Worm (Caenorhabditis elegans) whole organism, L2 larva: Measurements from ENCODE around the gene Y62H9A.13.
A peak's percentile ranks its signal among the peaks of the same experiment; 100 is the strongest.

ENCODE experiments used
- C34F6.9 ChIP-seq: fragments of 150-350 bp; optimal IDR thresholded peaks from 2 replicates; lab custom pipeline; 2014; ENCODE audit warnings: missing biosample characterization, missing genetic modification characterization
- F13H6.1 ChIP-seq: sonication (generic microtip); optimal IDR thresholded peaks from 2 replicates; lab custom pipeline; 2016; ENCODE audit warnings: missing genetic modification characterization, missing compliant biosample characterization
- R02D3.7 ChIP-seq: fragments of 150-350 bp; optimal IDR thresholded peaks from 2 replicates; lab custom pipeline; 2014; ENCODE audit warnings: missing biosample characterization, missing genetic modification characterization
- Y55F3AM.14 ChIP-seq: fragments of 200-800 bp; sonication (Bioruptor generic); optimal IDR thresholded peaks from 2 replicates; lab custom pipeline; 2018; ENCODE audit warnings: mild to moderate bottlenecking, missing genetic modification characterization, missing compliant biosample characterization
- ZK546.5 ChIP-seq: sonication (generic microtip); optimal IDR thresholded peaks from 2 replicates; lab custom pipeline; 2017; ENCODE audit warnings: missing biosample characterization, missing genetic modification characterization
- alr-1 ChIP-seq: fragments of 150-350 bp; optimal IDR thresholded peaks from 2 replicates; lab custom pipeline; 2014; ENCODE audit warnings: missing biosample characterization, missing genetic modification characterization
- aly-2 ChIP-seq: fragments of 150-350 bp; optimal IDR thresholded peaks from 2 replicates; lab custom pipeline; 2014; ENCODE audit warnings: missing biosample characterization, missing genetic modification characterization
- ama-1 ChIP-seq: fragments of 150-350 bp; optimal IDR thresholded peaks from 2 replicates; lab custom pipeline; 2018; ENCODE audit warnings: inconsistent platforms
- blmp-1 ChIP-seq: sonication (generic microtip); optimal IDR thresholded peaks from 2 replicates; lab custom pipeline; 2017; ENCODE audit warnings: missing genetic modification characterization, mild to moderate bottlenecking, missing compliant biosample characterization, antibody characterized with exemption, moderate library complexity; ENCODE audit not compliant: insufficient read depth
- ceh-16 ChIP-seq: fragments of 150-350 bp; optimal IDR thresholded peaks from 2 replicates; lab custom pipeline; 2014; ENCODE audit warnings: missing biosample characterization, missing genetic modification characterization
- ceh-82 ChIP-seq: fragments of 150-350 bp; optimal IDR thresholded peaks from 2 replicates; lab custom pipeline; 2014; ENCODE audit warnings: missing biosample characterization, missing genetic modification characterization
- crh-2 ChIP-seq: sonication (generic microtip); optimal IDR thresholded peaks from 2 replicates; lab custom pipeline; 2017; ENCODE audit warnings: missing biosample characterization, missing genetic modification characterization
- dmd-4 ChIP-seq: sonication (generic microtip); optimal IDR thresholded peaks from 2 replicates; lab custom pipeline; 2017; ENCODE audit warnings: missing biosample characterization, missing genetic modification characterization
- egl-27 ChIP-seq: sonication (generic microtip); optimal IDR thresholded peaks from 3 replicates; lab custom pipeline; 2017; ENCODE audit warnings: missing biosample characterization, missing genetic modification reagents, missing genetic modification characterization
- elt-1 ChIP-seq: fragments of 150-350 bp; optimal IDR thresholded peaks from 2 replicates; lab custom pipeline; 2014; ENCODE audit warnings: missing biosample characterization, missing genetic modification characterization
- elt-3 ChIP-seq: sonication (generic microtip); optimal IDR thresholded peaks from 2 replicates; lab custom pipeline; 2017; ENCODE audit warnings: missing biosample characterization, missing genetic modification characterization
- fos-1 ChIP-seq: fragments of 150-350 bp; optimal IDR thresholded peaks from 2 replicates; lab custom pipeline; 2014; ENCODE audit warnings: missing biosample characterization, missing genetic modification characterization
- gmeb-1 ChIP-seq: fragments of 150-350 bp; optimal IDR thresholded peaks from 2 replicates; lab custom pipeline; 2014; ENCODE audit warnings: missing biosample characterization, missing genetic modification characterization
- lin-11 ChIP-seq: fragments of 150-350 bp; sonication (generic microtip); optimal IDR thresholded peaks from 2 replicates; lab custom pipeline; 2014; ENCODE audit warnings: missing biosample characterization, missing genetic modification characterization, inconsistent platforms, mixed read lengths
- lin-13 ChIP-seq: fragments of 150-350 bp; optimal IDR thresholded peaks from 2 replicates; lab custom pipeline; 2014; ENCODE audit warnings: missing biosample characterization, missing genetic modification reagents, missing genetic modification characterization
- lin-39 ChIP-seq: fragments of 150-350 bp; optimal IDR thresholded peaks from 2 replicates; lab custom pipeline; 2014; ENCODE audit warnings: missing biosample characterization, missing genetic modification reagents, missing genetic modification characterization
- lsy-2 ChIP-seq, 2 experiments: fragments of 150-350 bp in 1 of 2; sonication (generic microtip) in 1 of 2; optimal IDR thresholded peaks; 2 replicates each; lab custom pipeline; 2014 to 2017; ENCODE audit warnings: missing biosample characterization in 2 of 2, missing genetic modification characterization in 2 of 2
- mab-5 ChIP-seq: fragments of 150-350 bp; optimal IDR thresholded peaks from 2 replicates; lab custom pipeline; 2014; ENCODE audit warnings: missing biosample characterization, missing genetic modification characterization
- mbf-1 ChIP-seq: sonication (generic microtip); optimal IDR thresholded peaks from 2 replicates; lab custom pipeline; 2017; ENCODE audit warnings: missing biosample characterization, missing genetic modification characterization
- mdl-1 ChIP-seq, 2 experiments: fragments of 150-350 bp in 1 of 2; sonication (generic microtip) in 1 of 2; optimal IDR thresholded peaks; 2 replicates each; lab custom pipeline; 2017; ENCODE audit warnings: missing biosample characterization in 2 of 2, missing genetic modification characterization in 2 of 2
- nhr-10 ChIP-seq: sonication (generic microtip); optimal IDR thresholded peaks from 2 replicates; lab custom pipeline; 2017; ENCODE audit warnings: missing biosample characterization, missing genetic modification characterization
- nhr-11 ChIP-seq: fragments of 150-350 bp; optimal IDR thresholded peaks from 2 replicates; lab custom pipeline; 2014; ENCODE audit warnings: missing biosample characterization, missing genetic modification characterization
- nhr-12 ChIP-seq: fragments of 150-350 bp; optimal IDR thresholded peaks from 2 replicates; lab custom pipeline; 2014; ENCODE audit warnings: missing biosample characterization, missing genetic modification characterization
- nhr-129 ChIP-seq: fragments of 150-350 bp; optimal IDR thresholded peaks from 2 replicates; lab custom pipeline; 2014; ENCODE audit warnings: missing biosample characterization, missing genetic modification characterization
- nhr-21 ChIP-seq: fragments of 150-350 bp; optimal IDR thresholded peaks from 2 replicates; lab custom pipeline; 2014; ENCODE audit warnings: missing biosample characterization, missing genetic modification characterization
- nhr-23 ChIP-seq: fragments of 150-350 bp; optimal IDR thresholded peaks from 2 replicates; lab custom pipeline; 2014; ENCODE audit warnings: missing biosample characterization, missing genetic modification reagents, missing genetic modification characterization
- nhr-237 ChIP-seq: fragments of 150-350 bp; optimal IDR thresholded peaks from 2 replicates; lab custom pipeline; 2014; ENCODE audit warnings: missing biosample characterization, missing genetic modification characterization
- nhr-25 ChIP-seq: fragments of 150-350 bp; sonication (generic microtip); optimal IDR thresholded peaks from 3 replicates; lab custom pipeline; 2014; ENCODE audit warnings: missing biosample characterization, missing genetic modification characterization
- nhr-6 ChIP-seq: fragments of 150-350 bp; optimal IDR thresholded peaks from 2 replicates; lab custom pipeline; 2014; ENCODE audit warnings: missing biosample characterization, missing genetic modification characterization
- nhr-77 ChIP-seq: fragments of 150-350 bp; optimal IDR thresholded peaks from 2 replicates; lab custom pipeline; 2014; ENCODE audit warnings: missing biosample characterization, missing genetic modification characterization
- peb-1 ChIP-seq: fragments of 150-350 bp; optimal IDR thresholded peaks from 2 replicates; lab custom pipeline; 2014; ENCODE audit warnings: missing biosample characterization, missing genetic modification characterization
- sem-4 ChIP-seq: fragments of 150-350 bp; optimal IDR thresholded peaks from 2 replicates; lab custom pipeline; 2014; ENCODE audit warnings: missing biosample characterization, missing genetic modification reagents, missing genetic modification characterization
- skn-1 ChIP-seq: sonication (generic microtip); optimal IDR thresholded peaks from 2 replicates; lab custom pipeline; 2017; ENCODE audit warnings: missing biosample characterization, missing genetic modification characterization
- sma-3 ChIP-seq: sonication (generic microtip); optimal IDR thresholded peaks from 2 replicates; lab custom pipeline; 2016; ENCODE audit warnings: missing genetic modification reagents, missing genetic modification characterization, missing compliant biosample characterization
- sma-9 ChIP-seq, 2 experiments: fragments of 150-350 bp in 1 of 2; sonication (generic microtip) in 1 of 2; optimal IDR thresholded peaks; 2 replicates each; lab custom pipeline; 2014 to 2016; ENCODE audit warnings: missing genetic modification characterization in 2 of 2, mild to moderate bottlenecking in 1 of 2, missing biosample characterization in 1 of 2, missing compliant biosample characterization in 1 of 2, missing genetic modification reagents in 1 of 2, moderate library complexity in 1 of 2
- snpc-4 ChIP-seq: fragments of 150-350 bp; optimal IDR thresholded peaks from 2 replicates; lab custom pipeline; 2014; ENCODE audit warnings: missing biosample characterization, missing genetic modification characterization
- unc-39 ChIP-seq: fragments of 150-350 bp; optimal IDR thresholded peaks from 2 replicates; lab custom pipeline; 2014; ENCODE audit warnings: missing biosample characterization, missing genetic modification characterization
- unc-55 ChIP-seq: fragments of 150-350 bp; sonication (generic microtip); optimal IDR thresholded peaks from 3 replicates; lab custom pipeline; 2014; ENCODE audit warnings: missing biosample characterization, missing genetic modification reagents, missing genetic modification characterization
- unc-62 ChIP-seq: fragments of 150-350 bp; optimal IDR thresholded peaks from 2 replicates; lab custom pipeline; 2014; ENCODE audit warnings: missing biosample characterization, missing genetic modification reagents, missing genetic modification characterization
- zag-1 ChIP-seq: fragments of 150-350 bp; optimal IDR thresholded peaks from 2 replicates; lab custom pipeline; 2014; ENCODE audit warnings: missing biosample characterization, missing genetic modification characterization
- ztf-1 ChIP-seq: fragments of 200-800 bp; sonication (Bioruptor generic); conservative IDR thresholded peaks from 2 replicates; pipeline ENCODE4 v1.3.6; 2022; ENCODE audit warnings: missing genetic modification characterization, missing compliant biosample characterization
- ztf-11 ChIP-seq: sonication (generic microtip); optimal IDR thresholded peaks from 2 replicates; lab custom pipeline; 2017; ENCODE audit warnings: missing biosample characterization, missing genetic modification characterization
- ztf-4 ChIP-seq: fragments of 150-350 bp; optimal IDR thresholded peaks from 2 replicates; lab custom pipeline; 2014; ENCODE audit warnings: missing biosample characterization, missing genetic modification characterization

The Y62H9A.13 gene

ce11 chrX:11946788-11947463, 30.1 kb downstream of the Y62H9A.13 start, which contains the start of gene nfya-1 (continued):
- TF ChIP-seq unc-55 (GFP tag; lab: Kevin White, UChicago) (peak; percentile 74), sma-3 (GFP tag; lab: Kevin White, UChicago) (peak; percentile 25)

DNA sequence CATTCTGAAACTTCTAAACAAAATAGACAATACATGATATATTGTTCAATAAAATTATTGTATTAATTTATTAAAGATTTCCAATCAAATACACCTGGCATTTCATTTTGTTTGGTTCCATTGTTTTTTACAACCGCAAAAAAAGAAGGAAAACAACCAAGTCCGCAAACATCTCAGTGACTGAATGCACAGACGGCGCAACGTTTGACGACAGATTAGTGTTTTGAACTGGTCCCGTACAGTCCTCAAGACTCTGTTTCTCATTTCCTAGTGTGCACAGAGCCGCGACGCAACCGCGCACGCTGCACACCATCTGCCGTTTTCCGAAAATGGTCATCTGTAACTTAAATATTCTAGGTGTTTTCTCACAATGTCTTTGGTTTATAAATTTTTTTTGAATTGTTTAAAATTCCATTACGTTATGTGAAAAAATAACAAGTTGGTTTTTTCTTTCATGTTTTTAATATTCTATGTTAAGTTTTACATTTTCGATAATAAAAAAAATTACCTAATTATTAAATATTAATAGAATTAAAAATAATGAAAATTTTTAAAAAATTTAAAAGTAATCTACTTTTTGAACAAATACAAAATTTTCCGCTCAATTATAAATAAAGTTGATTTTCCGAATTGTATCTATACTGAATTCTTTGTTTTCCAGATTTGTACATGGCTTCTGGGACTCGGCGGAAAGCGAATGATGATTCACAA, 31.5 kb downstream of the Y62H9A.13 start, which contains the start of gene lsd-1:
lsd-1 (plus strand) TSS at position 661 of the 711 bp plus-strand sequence.
- TF ChIP-seq blmp-1 (tag; lab: Kevin White, UChicago) (no peak), sem-4 (tag; lab: Kevin White, UChicago) (peak; percentile 22), ztf-1 (GFP tag; lab: Robert Waterston, UW) (no peak), mbf-1 (tag; lab: Kevin White, UChicago) (no peak), lin-13 (GFP tag; lab: Kevin White, UChicago) (peak; percentile 2), lin-11 (tag; lab: Kevin White, UChicago) (no peak), zag-1 (no peak), elt-1 (tag; lab: Kevin White, UChicago) (no peak), nhr-21 (no peak), ceh-82 (tag; lab: Kevin White, UChicago) (no peak), skn-1 (tag; lab: Kevin White, UChicago) (no peak), F13H6.1 (tag; lab: Kevin White, UChicago) (peak; percentile 37), nhr-129 (tag; lab: Kevin White, UChicago) (no peak), nhr-10 (no peak), mdl-1 (tag; optimal IDR thresholded peaks at IDR 0.05; lab: Kevin White, UChicago) (no peak), nhr-77 (tag; lab: Kevin White, UChicago) (no peak), nhr-12 (no peak), fos-1 (tag; lab: Kevin White, UChicago) (no peak), ztf-11 (tag; lab: Kevin White, UChicago) (no peak), ZK546.5 (tag; lab: Kevin White, UChicago) (no peak), unc-39 (no peak), snpc-4 (no peak), lsy-2 (tag; optimal IDR thresholded peaks at IDR 0.05; lab: Kevin White, UChicago) (no peak), dmd-4 (tag; lab: Kevin White, UChicago) (no peak), sma-9 (GFP tag; optimal IDR thresholded peaks at IDR 0.05; lab: Kevin White, UChicago) (peak; percentile 47), sma-9 (tag; optimal IDR thresholded peaks at IDR 0.05; lab: Kevin White, UChicago) (no peak), nhr-11 (tag; lab: Kevin White, UChicago) (no peak), elt-3 (tag; lab: Kevin White, UChicago) (no peak), mab-5 (tag; lab: Kevin White, UChicago) (no peak), nhr-25 (tag; lab: Kevin White, UChicago) (no peak), Y55F3AM.14 (GFP tag; lab: Kevin White, UChicago) (no peak), aly-2 (tag; lab: Kevin White, UChicago) (no peak), crh-2 (tag; lab: Kevin White, UChicago) (no peak), peb-1 (tag; lab: Kevin White, UChicago) (no peak), unc-55 (GFP tag; lab: Kevin White, UChicago) (no peak), nhr-6 (tag; lab: Kevin White, UChicago) (no peak), C34F6.9 (tag; lab: Kevin White, UChicago) (peak; percentile 31), ztf-4 (tag; lab: Kevin White, UChicago) (no peak), nhr-23 (tag; lab: Kevin White, UChicago) (no peak), lin-39 (tag; lab: Kevin White, UChicago) (no peak), egl-27 (tag; lab: Kevin White, UChicago) (no peak), R02D3.7 (tag; lab: Kevin White, UChicago) (no peak), ceh-16 (tag; lab: Kevin White, UChicago) (no peak), ama-1 (lab: Kevin White, UChicago) (no peak), sma-3 (GFP tag; lab: Kevin White, UChicago) (peak; percentile 4), nhr-237 (tag; lab: Kevin White, UChicago) (no peak), alr-1 (no peak), unc-62 (GFP tag; lab: Kevin White, UChicago) (no peak), gmeb-1 (tag; lab: Kevin White, UChicago) (no peak)
